Fruit fly (Drosophila melanogaster) whole organism, prepupa: Measurements from ENCODE around the gene Tm2.

Experiments
- CG11294 ChIP-seq: fragments of 200-800 bp; sonication (Bioruptor generic); IDR thresholded peaks from 2 replicates; pipeline ENCODE4 v1.3.6; 2022; ENCODE audit warnings: missing biosample characterization, missing genetic modification characterization
- CG11762 ChIP-seq: fragments of 200-800 bp; sonication (Bioruptor generic); optimal IDR thresholded peaks from 3 replicates; lab custom pipeline; 2016; ENCODE audit warnings: missing biosample characterization, missing genetic modification characterization; ENCODE audit not compliant: insufficient read depth
- CG11902 ChIP-seq: fragments of 200-800 bp; sonication (Bioruptor generic); optimal IDR thresholded peaks from 3 replicates; lab custom pipeline; 2016; ENCODE audit warnings: missing biosample characterization, missing genetic modification characterization
- CG1621 ChIP-seq: fragments of 200-800 bp; sonication (Bioruptor generic); optimal IDR thresholded peaks from 3 replicates; lab custom pipeline; 2018; ENCODE audit warnings: missing biosample characterization, mild to moderate bottlenecking, missing genetic modification characterization
- CG3032 ChIP-seq: fragments of 200-800 bp; optimal IDR thresholded peaks from 2 replicates; lab custom pipeline; 2019; ENCODE audit warnings: missing biosample characterization, mild to moderate bottlenecking, missing genetic modification characterization, moderate library complexity
- CG31627 ChIP-seq: fragments of 200-800 bp; sonication (Bioruptor generic); optimal IDR thresholded peaks from 3 replicates; lab custom pipeline; 2016; ENCODE audit warnings: missing biosample characterization, missing genetic modification characterization
- CG32006 ChIP-seq: fragments of 200-800 bp; sonication (Bioruptor generic); optimal IDR thresholded peaks from 3 replicates; lab custom pipeline; 2017; ENCODE audit warnings: missing biosample characterization, mild to moderate bottlenecking, missing genetic modification characterization
- CG6163 ChIP-seq: fragments of 200-800 bp; sonication (Bioruptor generic); IDR thresholded peaks from 3 replicates; pipeline ENCODE4 v1.3.6; 2022; ENCODE audit warnings: missing biosample characterization, missing genetic modification characterization
- CG6792 ChIP-seq: fragments of 200-800 bp; sonication (Bioruptor generic); optimal IDR thresholded peaks from 3 replicates; lab custom pipeline; 2016; ENCODE audit warnings: missing biosample characterization, missing genetic modification characterization
- CG6808 ChIP-seq: fragments of 200-800 bp; sonication (Bioruptor generic); optimal IDR thresholded peaks from 3 replicates; lab custom pipeline; 2017; ENCODE audit warnings: missing biosample characterization, missing genetic modification characterization, mild to moderate bottlenecking, moderate library complexity, missing genetic modification reagents
- CG6854 ChIP-seq: fragments of 200-800 bp; sonication (Bioruptor generic); optimal IDR thresholded peaks from 2 replicates; lab custom pipeline; 2017; ENCODE audit warnings: missing biosample characterization, mild to moderate bottlenecking, missing genetic modification characterization
- CG8119 ChIP-seq: fragments of 200-800 bp; sonication (Bioruptor generic); IDR thresholded peaks from 3 replicates; pipeline ENCODE4 v1.3.6; 2022; ENCODE audit warnings: missing biosample characterization, missing genetic modification characterization
- Eip75B ChIP-seq: fragments of 200-800 bp; sonication (Bioruptor generic); optimal IDR thresholded peaks from 3 replicates; lab custom pipeline; 2016; ENCODE audit warnings: missing biosample characterization, missing genetic modification characterization
- Eip78C ChIP-seq: fragments of 200-800 bp; sonication (Bioruptor generic); peaks from one replicate; lab custom pipeline; 2016; ENCODE audit warnings: missing biosample characterization, missing genetic modification characterization
- Hr38 ChIP-seq: sonication (Bioruptor generic); optimal IDR thresholded peaks from 2 replicates; lab custom pipeline; 2016; ENCODE audit warnings: missing biosample characterization, missing genetic modification characterization
- Hr39 ChIP-seq: fragments of 200-800 bp; sonication (Bioruptor generic); optimal IDR thresholded peaks from 2 replicates; lab custom pipeline; 2016; ENCODE audit warnings: missing biosample characterization, missing genetic modification characterization
- Hr4 ChIP-seq: fragments of 200-800 bp; sonication (Bioruptor generic); optimal IDR thresholded peaks from 3 replicates; lab custom pipeline; 2016; ENCODE audit warnings: missing biosample characterization, missing genetic modification characterization
- Lpt ChIP-seq: fragments of 200-800 bp; sonication (Bioruptor generic); optimal IDR thresholded peaks from 3 replicates; lab custom pipeline; 2016; ENCODE audit warnings: missing biosample characterization, missing genetic modification characterization
- Met ChIP-seq: fragments of 200-800 bp; sonication (Bioruptor generic); optimal IDR thresholded peaks from 3 replicates; lab custom pipeline; 2016; ENCODE audit warnings: missing biosample characterization, missing genetic modification characterization
- Smox ChIP-seq: fragments of 200-800 bp; sonication (Bioruptor generic); optimal IDR thresholded peaks from 3 replicates; lab custom pipeline; 2016; ENCODE audit warnings: missing biosample characterization, missing genetic modification characterization
- Sox14 ChIP-seq: fragments of 200-800 bp; sonication (Bioruptor generic); optimal IDR thresholded peaks from 3 replicates; lab custom pipeline; 2016; ENCODE audit warnings: missing biosample characterization, missing genetic modification characterization
- cyc ChIP-seq: fragments of 200-800 bp; sonication (Bioruptor generic); optimal IDR thresholded peaks from 3 replicates; lab custom pipeline; 2016; ENCODE audit warnings: missing biosample characterization, missing genetic modification characterization
- dac ChIP-seq: fragments of 200-800 bp; sonication (Bioruptor generic); optimal IDR thresholded peaks from 2 replicates; lab custom pipeline; 2017; ENCODE audit warnings: missing biosample characterization, mild to moderate bottlenecking, missing genetic modification characterization
- dsx ChIP-seq: fragments of 200-800 bp; optimal IDR thresholded peaks from 3 replicates; lab custom pipeline; 2019; ENCODE audit warnings: missing biosample characterization, mild to moderate bottlenecking, missing genetic modification characterization, moderate library complexity; ENCODE audit not compliant: poor library complexity, severe bottlenecking
- esn ChIP-seq: fragments of 200-800 bp; sonication (Bioruptor generic); optimal IDR thresholded peaks from 2 replicates; lab custom pipeline; 2016; ENCODE audit warnings: missing biosample characterization, mild to moderate bottlenecking, missing genetic modification characterization, moderate library complexity
- fd59A ChIP-seq: fragments of 200-800 bp; sonication (Bioruptor generic); optimal IDR thresholded peaks from 2 replicates; lab custom pipeline; 2017; ENCODE audit warnings: missing biosample characterization, mild to moderate bottlenecking, missing genetic modification characterization, missing genetic modification reagents
- fd85E ChIP-seq: fragments of 200-800 bp; sonication (Bioruptor generic); optimal IDR thresholded peaks from 3 replicates; lab custom pipeline; 2016; ENCODE audit warnings: missing biosample characterization, missing genetic modification characterization
- fkh ChIP-seq: fragments of 200-800 bp; sonication (Bioruptor generic); optimal IDR thresholded peaks from 3 replicates; lab custom pipeline; 2017; ENCODE audit warnings: missing biosample characterization, mild to moderate bottlenecking, missing genetic modification characterization, moderate library complexity
- lz ChIP-seq: fragments of 200-800 bp; sonication (Bioruptor generic); optimal IDR thresholded peaks from 3 replicates; lab custom pipeline; 2016; ENCODE audit warnings: missing biosample characterization, missing genetic modification characterization
- net ChIP-seq: fragments of 200-800 bp; sonication (Bioruptor generic); optimal IDR thresholded peaks from 3 replicates; lab custom pipeline; 2016; ENCODE audit warnings: missing biosample characterization, missing genetic modification characterization
- pdm3 ChIP-seq: fragments of 200-800 bp; sonication (Bioruptor generic); optimal IDR thresholded peaks from 3 replicates; lab custom pipeline; 2016; ENCODE audit warnings: missing biosample characterization, missing genetic modification characterization
- salr ChIP-seq, 2 experiments: fragments of 200-800 bp; sonication (Bioruptor generic); optimal IDR thresholded peaks; 3 replicates each; lab custom pipeline; 2016 to 2018; ENCODE audit warnings: missing biosample characterization in 2 of 2, missing genetic modification characterization in 2 of 2, mild to moderate bottlenecking in 1 of 2
- spab ChIP-seq: fragments of 200-800 bp; sonication (Bioruptor generic); optimal IDR thresholded peaks from 2 replicates; lab custom pipeline; 2017; ENCODE audit warnings: missing biosample characterization, mild to moderate bottlenecking, missing genetic modification characterization, missing genetic modification reagents
- topi ChIP-seq: fragments of 200-800 bp; sonication (Bioruptor generic); optimal IDR thresholded peaks from 3 replicates; lab custom pipeline; 2016; ENCODE audit warnings: missing biosample characterization, missing genetic modification characterization
- vri ChIP-seq: fragments of 200-800 bp; sonication (Bioruptor generic); optimal IDR thresholded peaks from 3 replicates; lab custom pipeline; 2016; ENCODE audit warnings: missing biosample characterization, mild to moderate bottlenecking, missing genetic modification characterization

Tm2 gene

DNA sequence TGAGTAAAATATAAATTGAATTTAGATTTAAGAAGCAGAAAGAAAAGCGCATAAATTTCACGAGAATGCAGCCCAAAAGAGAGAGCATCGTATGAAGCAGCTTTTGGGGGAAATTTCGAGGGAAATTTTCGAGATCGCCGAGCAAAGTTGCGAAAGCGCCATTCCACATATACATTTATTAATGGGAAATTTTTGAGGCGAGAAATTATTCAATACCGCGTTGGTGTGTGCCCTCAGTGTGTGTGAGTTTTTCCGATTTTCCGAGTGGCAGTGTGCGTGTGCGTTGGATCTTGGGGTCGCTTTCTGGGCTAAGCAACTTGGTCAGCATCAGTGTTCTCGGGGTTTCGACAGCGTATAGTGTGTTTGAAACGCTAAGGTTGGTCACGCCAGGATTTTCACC is at the start of gene Tm2:
Tm2 (plus strand) TSS at position 270 of the 400 bp plus-strand sequence.
- TF ChIP-seq CG6808 (GFP tag; lab: Kevin White, UChicago) (no peak), lz (GFP tag; lab: Kevin White, UChicago) (no peak), Met (GFP tag; lab: Kevin White, UChicago) (no peak), esn (no peak), topi (no peak), CG6854 (GFP tag; lab: Kevin White, UChicago) (no peak), CG6792 (GFP tag; lab: Kevin White, UChicago) (no peak), Hr39 (no peak), Hr4 (GFP tag; lab: Kevin White, UChicago) (no peak), net (GFP tag; lab: Kevin White, UChicago) (no peak), pdm3 (GFP tag; lab: Kevin White, UChicago) (no peak), Eip75B (GFP tag; lab: Kevin White, UChicago) (no peak), dsx (no peak), vri (GFP tag; lab: Kevin White, UChicago) (no peak), CG8119 (GFP tag; lab: Robert Waterston, UW) (no peak), fkh (GFP tag; lab: Kevin White, UChicago) (no peak), Sox14 (GFP tag; lab: Kevin White, UChicago) (no peak)

DNA sequence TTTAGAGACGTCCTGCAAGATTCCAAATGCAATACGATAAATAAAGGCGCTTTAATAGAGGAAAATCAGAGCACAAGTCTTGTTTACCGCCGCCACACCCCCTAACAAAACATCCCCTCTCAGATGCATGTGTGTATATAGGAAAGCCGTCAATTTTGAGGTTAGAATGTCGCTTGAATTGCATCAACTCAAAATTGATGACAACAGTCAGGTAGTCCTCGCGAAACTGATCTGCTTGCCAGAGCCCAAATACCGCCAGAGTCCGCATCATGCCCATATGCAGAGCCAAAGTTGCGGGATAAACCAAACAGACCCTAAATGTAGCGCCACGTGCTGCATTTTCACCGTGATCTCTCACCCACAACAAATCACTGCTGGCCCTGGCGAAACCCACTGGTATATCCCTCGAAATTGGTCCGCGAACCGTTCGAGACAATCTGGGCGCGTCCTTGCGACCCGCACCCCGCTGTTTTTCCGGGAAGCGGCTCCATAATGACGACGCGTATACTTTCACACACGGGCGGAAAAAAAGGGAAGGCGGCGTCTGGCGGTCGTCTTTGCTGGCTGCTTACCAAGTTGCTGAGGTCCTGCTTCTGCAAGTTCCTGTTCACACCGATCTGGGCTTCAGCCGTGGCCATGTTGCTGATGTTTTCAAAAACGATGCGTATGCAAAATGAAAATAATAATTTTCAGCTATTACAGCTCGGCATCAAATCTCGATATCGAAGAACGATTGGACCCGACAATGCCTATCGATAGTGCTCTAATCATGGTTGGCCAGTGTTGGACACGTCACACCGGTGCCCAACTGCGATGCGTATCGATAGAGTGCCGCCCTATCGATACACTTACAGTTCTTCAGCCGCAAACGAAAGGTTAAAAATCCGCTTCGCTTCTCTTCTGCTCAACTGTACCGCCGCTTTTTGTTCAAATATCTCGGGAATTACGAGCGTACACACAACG is 47.0 kb upstream of the Tm2 start, which contains the start of the genes eIF2gamma and Set:
eIF2gamma (minus strand) TSS at position 749 of the 963 bp plus-strand sequence.
Set (plus strand) TSS at position 843 of the 963 bp plus-strand sequence.
- peak; percentile 30 for TF ChIP-seq CG31627 (GFP tag; lab: Kevin White, UChicago)
- TF ChIP-seq salr (GFP tag; optimal IDR thresholded peaks at IDR 0.05; lab: Kevin White, UChicago): no peak
- TF ChIP-seq net (GFP tag; lab: Kevin White, UChicago): no peak
- TF ChIP-seq CG1621 (tag; lab: Kevin White, UChicago): peak; percentile 38
- TF ChIP-seq cyc: peak; percentile 28

DNA sequence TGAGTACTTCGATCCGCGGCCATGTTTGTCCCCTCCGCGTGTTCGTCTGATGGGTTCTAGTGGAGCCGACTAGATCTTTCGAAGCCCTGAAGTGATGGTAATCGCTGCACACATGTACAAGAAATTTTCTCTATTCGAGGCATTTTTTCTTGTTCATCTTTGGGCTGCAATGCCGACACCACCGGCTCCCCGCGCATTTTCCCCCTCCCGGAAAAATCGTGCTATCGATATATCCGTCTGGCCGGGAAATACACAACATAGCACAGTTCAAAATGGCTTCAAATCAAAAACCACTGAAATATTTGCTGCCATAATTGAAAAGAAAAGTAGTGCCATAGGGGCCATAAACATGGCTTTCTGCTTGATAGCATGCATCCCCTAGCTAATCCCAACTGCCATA is 46.0 kb upstream of the Tm2 start:
- TF ChIP-seq CG11902 (GFP tag; lab: Kevin White, UChicago) (no peak), Hr38 (no peak), CG11294 (GFP tag; lab: Robert Waterston, UW) (no peak), vri (GFP tag; lab: Kevin White, UChicago) (no peak), Lpt (GFP tag; lab: Kevin White, UChicago) (no peak), CG11762 (GFP tag; lab: Kevin White, UChicago) (no peak), pdm3 (GFP tag; lab: Kevin White, UChicago) (no peak), salr (GFP tag; optimal IDR thresholded peaks at IDR 0.05; lab: Kevin White, UChicago) (no peak), spab (no peak), fd85E (GFP tag; lab: Kevin White, UChicago) (no peak)

DNA sequence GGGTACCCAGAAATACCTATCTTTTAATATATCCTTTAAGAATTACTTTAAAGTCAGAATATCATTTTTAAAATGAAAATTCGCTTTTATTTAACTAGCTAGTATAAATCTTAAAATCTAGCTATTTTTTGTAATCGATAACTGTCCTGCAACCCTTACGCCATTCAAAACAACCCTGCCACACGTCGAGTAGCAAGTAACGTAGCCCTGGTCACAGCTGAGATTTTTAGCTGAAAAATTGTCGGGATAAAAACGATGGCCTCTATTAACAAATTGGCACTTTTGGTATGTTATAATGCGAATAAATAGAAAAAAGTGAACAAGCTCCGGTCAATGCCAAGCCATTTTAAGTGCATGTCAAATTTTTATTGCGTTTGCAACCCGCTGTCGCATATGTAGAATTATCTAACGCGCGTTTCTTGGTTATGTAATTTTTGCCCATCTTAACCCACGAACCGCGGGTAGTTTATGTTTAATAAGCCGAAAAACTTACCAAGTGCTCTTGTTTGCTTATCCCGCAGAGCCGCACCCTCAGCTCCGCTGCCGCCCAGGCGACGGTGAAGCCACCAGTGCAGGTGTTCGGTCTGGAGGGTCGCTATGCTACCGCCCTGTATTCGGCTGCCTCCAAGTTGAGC is 44.5 kb upstream of the Tm2 start, which contains the start of gene ATPsynO:
ATPsynO (plus strand) TSS at position 186 of the 635 bp plus-strand sequence.
- no peak for TF ChIP-seq CG8119 (GFP tag; lab: Robert Waterston, UW)
- TF ChIP-seq dac (GFP tag; lab: Kevin White, UChicago): no peak
- TF ChIP-seq Eip78C (GFP tag; lab: Kevin White, UChicago): no peak
- peak; percentile 93 for TF ChIP-seq vri (GFP tag; lab: Kevin White, UChicago)
- peak; percentile 35 for TF ChIP-seq CG3032
- no peak for TF ChIP-seq Smox (GFP tag; lab: Kevin White, UChicago)
- no peak for TF ChIP-seq CG32006 (GFP tag; lab: Kevin White, UChicago)
- no peak for TF ChIP-seq lz (GFP tag; lab: Kevin White, UChicago)
- TF ChIP-seq Met (GFP tag; lab: Kevin White, UChicago): no peak
- no peak for TF ChIP-seq Hr39
- no peak for TF ChIP-seq fd59A
- TF ChIP-seq CG6854 (GFP tag; lab: Kevin White, UChicago): no peak
- TF ChIP-seq CG6163 (GFP tag; lab: Robert Waterston, UW): no peak
- TF ChIP-seq esn: peak; percentile 16
